Fruit fly (Drosophila melanogaster) whole organism, embryonic: ENCODE data around the gene CG6126.

Source experiments
- Aef1 ChIP-seq: fragments of 200-800 bp; sonication (Bioruptor generic); IDR thresholded peaks from 3 replicates; pipeline ENCODE4 v1.3.6; 2022; ENCODE audit warnings: missing biosample characterization, missing genetic modification characterization
- Atf-2 ChIP-seq: fragments of 200-800 bp; sonication (Bioruptor generic); optimal IDR thresholded peaks from 2 replicates; lab custom pipeline; 2016; ENCODE audit warnings: missing biosample characterization, missing genetic modification characterization
- CG1024 ChIP-seq: fragments of 200-800 bp; sonication (Bioruptor generic); IDR thresholded peaks from 2 replicates; pipeline ENCODE4 v1.3.6; 2022; ENCODE audit warnings: missing biosample characterization, missing genetic modification characterization
- CG10321 ChIP-seq: fragments of 200-800 bp; sonication (Bioruptor generic); IDR thresholded peaks from 2 replicates; pipeline ENCODE4 v1.3.6; 2022; ENCODE audit warnings: missing biosample characterization, missing genetic modification characterization
- CG11085 ChIP-seq: fragments of 200-800 bp; sonication (Bioruptor generic); IDR thresholded peaks from 2 replicates; pipeline ENCODE4 v1.3.6; 2022; ENCODE audit warnings: missing biosample characterization, missing genetic modification characterization
- CG11695 ChIP-seq: fragments of 200-800 bp; sonication (Bioruptor generic); IDR thresholded peaks from 3 replicates; pipeline ENCODE4 v1.3.6; 2022; ENCODE audit warnings: missing biosample characterization, missing genetic modification characterization
- CG12744 ChIP-seq: fragments of 200-800 bp; sonication (Bioruptor generic); optimal IDR thresholded peaks from 2 replicates; lab custom pipeline; 2016; ENCODE audit warnings: missing biosample characterization, missing genetic modification characterization
- CG14441 ChIP-seq: fragments of 200-800 bp; sonication (Bioruptor generic); IDR thresholded peaks from 2 replicates; pipeline ENCODE4 v1.3.6; 2022; ENCODE audit warnings: missing biosample characterization, missing genetic modification characterization
- CG17802 ChIP-seq: fragments of 200-800 bp; sonication (Bioruptor generic); optimal IDR thresholded peaks from 2 replicates; lab custom pipeline; 2018; ENCODE audit warnings: missing biosample characterization, mild to moderate bottlenecking, missing genetic modification characterization, moderate library complexity
- CG17912 ChIP-seq: fragments of 200-800 bp; sonication (Bioruptor generic); optimal IDR thresholded peaks from 2 replicates; lab custom pipeline; 2018; ENCODE audit warnings: missing biosample characterization, mild to moderate bottlenecking, missing genetic modification characterization
- CG2678 ChIP-seq: fragments of 200-800 bp; sonication (Bioruptor generic); optimal IDR thresholded peaks from 3 replicates; lab custom pipeline; 2019; ENCODE audit warnings: missing biosample characterization, mild to moderate bottlenecking, missing genetic modification characterization, moderate library complexity
- CG32532 ChIP-seq: fragments of 200-800 bp; sonication (Bioruptor generic); IDR thresholded peaks from 2 replicates; pipeline ENCODE4 v1.3.6; 2022; ENCODE audit warnings: missing biosample characterization, missing genetic modification characterization
- CG3281 ChIP-seq: fragments of 200-800 bp; sonication (Bioruptor generic); optimal IDR thresholded peaks from 3 replicates; lab custom pipeline; 2017; ENCODE audit warnings: missing biosample characterization, mild to moderate bottlenecking, missing genetic modification characterization
- CG34422 ChIP-seq: fragments of 200-800 bp; sonication (Bioruptor generic); IDR thresholded peaks from 3 replicates; pipeline ENCODE4 v1.3.6; 2022; ENCODE audit warnings: missing biosample characterization, missing genetic modification characterization
- CG4360 ChIP-seq: fragments of 200-800 bp; sonication (Bioruptor generic); IDR thresholded peaks from 2 replicates; pipeline ENCODE4 v1.3.6; 2022; ENCODE audit warnings: missing biosample characterization, missing genetic modification characterization
- CG6654 ChIP-seq: fragments of 200-800 bp; sonication (Bioruptor generic); optimal IDR thresholded peaks from 2 replicates; lab custom pipeline; 2017; ENCODE audit warnings: missing biosample characterization, mild to moderate bottlenecking, missing genetic modification characterization
- CG6689 ChIP-seq: fragments of 200-800 bp; sonication (Bioruptor generic); IDR thresholded peaks from 2 replicates; pipeline ENCODE4 v1.3.6; 2022; ENCODE audit warnings: missing biosample characterization, missing genetic modification characterization
- CG6854 ChIP-seq: fragments of 200-800 bp; sonication (Bioruptor generic); optimal IDR thresholded peaks from 3 replicates; lab custom pipeline; 2017; ENCODE audit warnings: missing biosample characterization, mild to moderate bottlenecking, missing genetic modification characterization
- CG8478 ChIP-seq: fragments of >200 bp; optimal IDR thresholded peaks from 2 replicates; lab custom pipeline; 2018
- Ets97D ChIP-seq: fragments of 200-800 bp; sonication (Bioruptor generic); optimal IDR thresholded peaks from 3 replicates; lab custom pipeline; 2016; ENCODE audit warnings: missing biosample characterization, missing genetic modification characterization
- Fer1 ChIP-seq: fragments of 200-800 bp; sonication (Bioruptor generic); optimal IDR thresholded peaks from 2 replicates; lab custom pipeline; 2017; ENCODE audit warnings: missing biosample characterization, mild to moderate bottlenecking, missing genetic modification characterization
- H15 ChIP-seq: fragments of 200-800 bp; sonication (Bioruptor generic); IDR thresholded peaks from 3 replicates; pipeline ENCODE4 v1.3.6; 2022; ENCODE audit warnings: missing biosample characterization, missing genetic modification characterization
- H2.0 ChIP-seq: fragments of 200-800 bp; sonication (Bioruptor generic); IDR thresholded peaks from 2 replicates; pipeline ENCODE4 v1.3.6; 2022; ENCODE audit warnings: missing biosample characterization, missing genetic modification characterization
- Hmx ChIP-seq: fragments of 200-800 bp; sonication (Bioruptor generic); optimal IDR thresholded peaks from 2 replicates; lab custom pipeline; 2016; ENCODE audit warnings: missing biosample characterization, missing genetic modification characterization
- MBD-R2 ChIP-seq: fragments of 200-800 bp; sonication (Bioruptor generic); IDR thresholded peaks from 2 replicates; pipeline ENCODE4 v1.3.6; 2022; ENCODE audit warnings: missing biosample characterization, missing genetic modification characterization
- Max ChIP-seq: fragments of 200-800 bp; sonication (Bioruptor generic); optimal IDR thresholded peaks from 2 replicates; lab custom pipeline; 2016; ENCODE audit warnings: missing biosample characterization, mild to moderate bottlenecking, missing genetic modification characterization
- Optix ChIP-seq: fragments of 200-800 bp; sonication (Bioruptor generic); IDR thresholded peaks from 3 replicates; pipeline ENCODE4 v1.3.6; 2022; ENCODE audit warnings: missing biosample characterization, missing genetic modification characterization
- PHDP ChIP-seq: fragments of 200-800 bp; sonication (Bioruptor generic); optimal IDR thresholded peaks from 3 replicates; lab custom pipeline; 2018; ENCODE audit warnings: missing biosample characterization, mild to moderate bottlenecking, missing genetic modification characterization, moderate library complexity
- Sry-δ ChIP-seq: fragments of 200-800 bp; sonication (Bioruptor generic); optimal IDR thresholded peaks from 2 replicates; lab custom pipeline; 2016; ENCODE audit warnings: missing biosample characterization, missing genetic modification characterization
- Stat92E ChIP-seq, 3 experiments: fragments of >200 bp in 2 of 3; fragments of 200-800 bp in 1 of 3; sonication (Bioruptor generic) in 1 of 3; optimal IDR thresholded peaks; 2 replicates each; lab custom pipeline; 2017 to 2019; ENCODE audit warnings: missing biosample characterization in 3 of 3, missing genetic modification characterization in 3 of 3, mild to moderate bottlenecking in 1 of 3, moderate library complexity in 1 of 3
- TFAM ChIP-seq: fragments of 200-800 bp; sonication (Bioruptor generic); optimal IDR thresholded peaks from 2 replicates; lab custom pipeline; 2017; ENCODE audit warnings: missing biosample characterization, missing genetic modification characterization, inconsistent platforms
- ab ChIP-seq: fragments of 200-800 bp; sonication (Bioruptor generic); optimal IDR thresholded peaks from 2 replicates; lab custom pipeline; 2016; ENCODE audit warnings: missing biosample characterization, missing genetic modification characterization
- ase ChIP-seq: fragments of 200-800 bp; sonication (Bioruptor generic); IDR thresholded peaks from 3 replicates; pipeline ENCODE4 v1.3.6; 2022; ENCODE audit warnings: missing biosample characterization, missing genetic modification characterization
- bsh ChIP-seq, 2 experiments: fragments of 200-800 bp; sonication (Bioruptor generic); optimal IDR thresholded peaks; 2 replicates each; lab custom pipeline; 2017 to 2018; ENCODE audit warnings: mild to moderate bottlenecking in 2 of 2, missing biosample characterization in 2 of 2, missing genetic modification characterization in 2 of 2, moderate library complexity in 1 of 2
- chn ChIP-seq: fragments of 200-800 bp; sonication (Bioruptor generic); optimal IDR thresholded peaks from 2 replicates; lab custom pipeline; 2016; ENCODE audit warnings: missing biosample characterization, missing genetic modification characterization
- ci ChIP-seq: fragments of 200-800 bp; sonication (Bioruptor generic); IDR thresholded peaks from 3 replicates; pipeline ENCODE4 v1.3.6; 2022; ENCODE audit warnings: missing biosample characterization, missing genetic modification characterization
- dmrt11E ChIP-seq: fragments of 200-800 bp; sonication (Bioruptor generic); optimal IDR thresholded peaks from 3 replicates; lab custom pipeline; 2018; ENCODE audit warnings: missing biosample characterization, mild to moderate bottlenecking, missing genetic modification characterization, moderate library complexity
- fd102C ChIP-seq: fragments of 200-800 bp; sonication (Bioruptor generic); optimal IDR thresholded peaks from 2 replicates; lab custom pipeline; 2018; ENCODE audit warnings: missing biosample characterization, mild to moderate bottlenecking, missing genetic modification characterization, moderate library complexity
- ftz-f1 ChIP-seq: fragments of 200-800 bp; sonication (Bioruptor generic); optimal IDR thresholded peaks from 2 replicates; lab custom pipeline; 2016; ENCODE audit warnings: missing biosample characterization, missing genetic modification characterization
- inv ChIP-seq: fragments of 200-800 bp; sonication (Bioruptor generic); IDR thresholded peaks from 2 replicates; pipeline ENCODE4 v1.3.6; 2022; ENCODE audit warnings: missing biosample characterization, missing genetic modification characterization; ENCODE audit not compliant: partially characterized antibody
- lmd ChIP-seq: fragments of 200-800 bp; sonication (Bioruptor generic); IDR thresholded peaks from 2 replicates; pipeline ENCODE4 v1.3.6; 2022; ENCODE audit warnings: missing biosample characterization, missing genetic modification characterization
- nerfin-2 ChIP-seq: fragments of 200-800 bp; sonication (Bioruptor generic); IDR thresholded peaks from 2 replicates; pipeline ENCODE4 v1.3.6; 2022; ENCODE audit warnings: missing biosample characterization, missing genetic modification characterization; ENCODE audit not compliant: partially characterized antibody
- pum ChIP-seq: fragments of 200-800 bp; sonication (Bioruptor generic); optimal IDR thresholded peaks from 2 replicates; lab custom pipeline; 2016; ENCODE audit warnings: missing biosample characterization, missing genetic modification characterization
- sisA ChIP-seq: fragments of 200-800 bp; sonication (Bioruptor generic); IDR thresholded peaks from 2 replicates; pipeline ENCODE4 v1.3.6; 2022; ENCODE audit warnings: missing biosample characterization, missing genetic modification characterization
- sqz ChIP-seq: fragments of 200-800 bp; sonication (Bioruptor generic); optimal IDR thresholded peaks from 3 replicates; lab custom pipeline; 2018; ENCODE audit warnings: missing biosample characterization, mild to moderate bottlenecking, missing genetic modification characterization
- stwl ChIP-seq: fragments of 200-800 bp; sonication (Bioruptor generic); optimal IDR thresholded peaks from 3 replicates; lab custom pipeline; 2018; ENCODE audit warnings: missing biosample characterization, mild to moderate bottlenecking, missing genetic modification characterization, moderate library complexity
- trh ChIP-seq: fragments of 200-800 bp; sonication (Bioruptor generic); optimal IDR thresholded peaks from 2 replicates; lab custom pipeline; 2016; ENCODE audit warnings: missing biosample characterization, missing genetic modification characterization
- z ChIP-seq: fragments of 200-800 bp; sonication (Bioruptor generic); IDR thresholded peaks from 3 replicates; pipeline ENCODE4 v1.3.6; 2022; ENCODE audit warnings: missing biosample characterization, missing genetic modification characterization
- zfh2 ChIP-seq: fragments of 200-800 bp; sonication (Bioruptor generic); optimal IDR thresholded peaks from 2 replicates; lab custom pipeline; 2016; ENCODE audit warnings: missing biosample characterization, missing genetic modification characterization

Gene CG6126

DNA sequence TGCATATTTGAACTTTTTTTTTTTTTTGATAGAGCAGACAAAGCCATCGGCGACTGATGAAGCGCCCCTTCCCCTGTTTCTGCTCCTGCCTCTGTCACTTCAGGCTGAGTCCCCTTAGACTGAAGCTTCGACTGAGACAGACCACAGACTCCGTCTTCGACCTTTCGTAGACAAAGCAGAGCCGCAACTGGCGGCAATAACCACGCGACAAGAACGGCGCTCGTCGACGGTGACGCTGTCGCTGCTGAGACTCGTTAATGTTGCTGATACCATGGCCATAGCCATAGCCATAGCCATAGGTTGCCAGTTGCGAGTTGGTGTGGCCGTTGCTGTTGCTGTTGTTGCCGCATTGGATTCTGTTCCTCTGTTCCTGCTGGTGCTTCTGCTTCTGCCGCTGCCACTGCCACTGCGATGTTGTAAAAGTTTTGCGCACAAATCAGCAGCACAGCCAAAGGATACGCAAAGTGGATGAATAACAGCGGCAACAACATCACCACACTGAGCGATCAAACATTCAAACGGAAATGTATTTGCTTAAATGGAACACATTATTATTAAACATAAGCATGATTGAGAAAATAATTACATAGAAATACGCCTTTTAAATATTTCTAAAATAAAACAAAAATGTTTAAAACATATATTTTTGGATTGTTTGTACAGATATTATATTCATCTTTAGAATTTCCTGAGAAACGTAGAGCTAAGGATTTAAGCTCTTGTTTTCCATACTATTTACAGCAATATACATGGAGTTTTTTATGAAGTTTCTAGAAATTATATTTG lies 20.6 kb upstream of the CG6126 start (continued):
- peak; percentile 66 for TF ChIP-seq CG3281
- TF ChIP-seq CG11085, result no peak
- no peak for TF ChIP-seq fd102C (GFP tag; lab: Kevin White, UChicago)
- no peak for TF ChIP-seq sisA (GFP tag; lab: Robert Waterston, UW)
- TF ChIP-seq CG8478, result no peak
- 0 out of 2 replicates have a peak, but pooled peaks have one; percentile 14 for TF ChIP-seq nerfin-2
- TF ChIP-seq ci (GFP tag; lab: Robert Waterston, UW), result peak; percentile 67; the same call in 2 of the 3 replicates
- TF ChIP-seq Sry-δ, result no peak
- no peak for TF ChIP-seq Max (GFP tag; lab: Kevin White, UChicago)

DNA sequence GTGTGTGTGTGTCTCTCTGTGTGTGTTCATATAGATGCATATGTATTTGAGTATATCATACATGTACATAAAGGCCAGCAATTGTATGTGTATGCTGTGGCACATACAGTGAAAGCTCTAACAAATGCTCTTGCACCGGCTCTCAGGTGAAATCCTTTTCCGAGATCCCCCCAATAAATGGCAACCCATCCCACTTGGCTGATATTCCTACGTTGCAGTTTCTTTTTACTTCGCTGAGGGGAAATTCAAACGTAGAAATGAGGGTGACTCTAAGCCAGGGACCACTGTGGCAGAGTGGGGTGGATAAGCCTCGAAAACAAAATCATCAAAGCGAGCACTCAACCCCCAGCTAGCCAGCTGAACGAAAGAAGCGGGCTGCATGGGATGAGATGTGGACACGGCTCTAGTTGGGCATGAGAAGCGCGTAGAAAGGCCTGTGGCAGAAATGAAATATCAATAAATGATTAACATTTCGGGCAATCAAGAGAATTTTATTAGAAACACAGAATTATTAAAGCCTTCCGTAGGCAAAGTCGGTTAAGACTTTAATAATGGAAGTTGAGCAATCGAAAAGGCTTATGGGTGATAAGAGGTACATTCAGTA lies 19.5 kb upstream of the CG6126 start:
- TF ChIP-seq H2.0 (peak; percentile 100), CG6689 (GFP tag; lab: Robert Waterston, UW) (peak; percentile 99), Stat92E (GFP tag; optimal IDR thresholded peaks at IDR 0.05; lab: Kevin White, UChicago) (peak in 1 of 3 experiments; percentile 96), Atf-2 (peak; percentile 99), Hmx (GFP tag; lab: Kevin White, UChicago) (peak; percentile 95), ftz-f1 (GFP tag; lab: Kevin White, UChicago) (peak; percentile 97), MBD-R2 (GFP tag; lab: Robert Waterston, UW) (peak; percentile 99), bsh (GFP tag; optimal IDR thresholded peaks at IDR 0.05; lab: Kevin White, UChicago) (peak; percentile 89 to 100), ase (GFP tag; lab: Robert Waterston, UW) (peak; percentile 100), CG4360 (GFP tag; lab: Robert Waterston, UW) (peak; percentile 95), CG2678 (tag; lab: Kevin White, UChicago) (peak; percentile 99), ab (GFP tag; lab: Kevin White, UChicago) (peak; percentile 98), zfh2 (GFP tag; lab: Kevin White, UChicago) (peak; percentile 98), Fer1 (GFP tag; lab: Kevin White, UChicago) (peak; percentile 99), CG6854 (peak; percentile 97), CG17912 (GFP tag; lab: Kevin White, UChicago) (peak; percentile 97), Optix (GFP tag; lab: Robert Waterston, UW) (peak; percentile 100), TFAM (GFP tag; lab: Kevin White, UChicago) (peak; percentile 96), CG12744 (peak; percentile 98), H15 (GFP tag; lab: Robert Waterston, UW) (peak; percentile 100), CG32532 (GFP tag; lab: Robert Waterston, UW) (peak; percentile 99), CG1024 (peak; percentile 98), Aef1 (GFP tag; lab: Robert Waterston, UW) (peak; percentile 100), stwl (tag; lab: Kevin White, UChicago) (peak; percentile 69), dmrt11E (tag; lab: Kevin White, UChicago) (peak; percentile 93), PHDP (tag; lab: Kevin White, UChicago) (peak; percentile 99), CG10321 (GFP tag; lab: Robert Waterston, UW) (peak; percentile 87), z (GFP tag; lab: Robert Waterston, UW) (peak; percentile 88), CG34422 (GFP tag; lab: Robert Waterston, UW) (peak; percentile 100), chn (peak; percentile 100), CG17802 (peak; percentile 95), pum (GFP tag; lab: Kevin White, UChicago) (peak; percentile 100), CG6654 (peak; percentile 93), lmd (GFP tag; lab: Robert Waterston, UW) (peak; percentile 100), CG14441 (peak; percentile 100), sqz (GFP tag; lab: Kevin White, UChicago) (peak; percentile 93), trh (GFP tag; lab: Kevin White, UChicago) (peak; percentile 98), inv (GFP tag; lab: Robert Waterston, UW) (no peak), CG11695 (GFP tag; lab: Robert Waterston, UW) (peak; percentile 99), Ets97D (GFP tag; lab: Kevin White, UChicago) (peak; percentile 95)
